Worm (Caenorhabditis elegans): ENCODE results near the gene C47E12.13.

Gene C47E12.13

ce11 chrIV:10021283-10021682, 14.6 kb upstream of the C47E12.13 start, which contains the start of gene F44D12.19:
Gene F44D12.19 (plus strand): TSS chrIV:10021583.
- TF ChIP-seq dao-5 (tag; optimal IDR thresholded peaks at IDR 0.05) (no peak), W03F9.2 (tag; optimal IDR thresholded peaks at IDR 0.05) (no peak), him-1 (tag; optimal IDR thresholded peaks at IDR 0.05) (no peak)

ce11 chrIV:10017633-10018032, 10.9 kb upstream of the C47E12.13 start, which contains the start of gene F44D12.2:
Gene F44D12.2 (minus strand): TSS chrIV:10017733.
- TF ChIP-seq dao-5 (tag; optimal IDR thresholded peaks at IDR 0.05), result no peak
- TF ChIP-seq him-1 (tag; optimal IDR thresholded peaks at IDR 0.05), result no peak
- TF ChIP-seq W03F9.2 (tag; optimal IDR thresholded peaks at IDR 0.05), result no peak

ce11 chrIV:10016977-10017376, 10.3 kb upstream of the C47E12.13 start, which contains the start of gene ent-7:
Gene ent-7 (plus strand): TSS chrIV:10017277.
- TF ChIP-seq dao-5 (tag; optimal IDR thresholded peaks at IDR 0.05) (no peak), him-1 (tag; optimal IDR thresholded peaks at IDR 0.05) (no peak), W03F9.2 (tag; optimal IDR thresholded peaks at IDR 0.05) (no peak)

DNA sequence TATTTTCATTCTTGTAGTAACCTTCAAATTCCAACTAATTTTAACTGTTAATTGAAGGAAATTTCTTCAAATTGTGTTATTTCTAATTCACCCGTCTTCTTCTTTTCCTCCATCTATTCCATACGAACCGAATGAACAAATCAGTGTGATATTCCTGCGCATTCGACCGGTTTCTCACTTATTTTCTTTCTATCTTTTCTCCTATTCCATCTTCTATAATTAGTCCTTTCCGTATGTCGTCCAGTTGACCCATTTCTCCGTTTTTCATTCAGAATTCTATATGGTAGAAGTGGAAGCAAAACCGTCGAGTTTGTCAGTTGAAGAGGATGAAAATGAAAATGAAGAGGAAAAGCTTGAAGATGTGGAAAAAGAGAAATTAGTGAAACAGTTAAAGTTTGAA, 2.8 kb upstream of the C47E12.13 start, which contains the start of gene magu-4:
magu-4 (plus strand) TSS at position 218 of the 400 bp plus-strand sequence.
- TF ChIP-seq dao-5 (tag; optimal IDR thresholded peaks at IDR 0.05) (no peak), W03F9.2 (tag; optimal IDR thresholded peaks at IDR 0.05) (no peak), him-1 (tag; optimal IDR thresholded peaks at IDR 0.05) (no peak)

DNA sequence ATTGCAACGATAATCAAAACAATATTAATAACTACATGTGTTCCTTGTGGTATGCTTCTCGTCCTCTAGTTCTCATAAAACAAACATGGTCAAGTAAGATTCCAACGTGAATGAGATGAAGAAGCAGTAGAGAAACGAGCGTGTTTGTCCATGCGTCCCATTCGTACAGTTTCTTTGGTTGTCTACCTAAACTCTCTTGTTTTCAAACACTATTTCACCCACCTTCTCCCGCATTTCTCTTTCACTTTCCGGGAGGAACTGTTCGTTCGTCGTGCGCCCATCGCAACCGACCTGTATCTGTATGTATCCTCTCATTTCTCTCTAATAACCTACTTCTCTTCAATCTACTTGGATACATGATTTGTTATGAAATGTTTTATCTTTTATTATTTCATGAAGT, 1.1 kb upstream of the C47E12.13 start:
- TF ChIP-seq W03F9.2 (tag; optimal IDR thresholded peaks at IDR 0.05) (no peak), dao-5 (tag; optimal IDR thresholded peaks at IDR 0.05) (no peak), him-1 (tag; optimal IDR thresholded peaks at IDR 0.05) (no peak)

DNA sequence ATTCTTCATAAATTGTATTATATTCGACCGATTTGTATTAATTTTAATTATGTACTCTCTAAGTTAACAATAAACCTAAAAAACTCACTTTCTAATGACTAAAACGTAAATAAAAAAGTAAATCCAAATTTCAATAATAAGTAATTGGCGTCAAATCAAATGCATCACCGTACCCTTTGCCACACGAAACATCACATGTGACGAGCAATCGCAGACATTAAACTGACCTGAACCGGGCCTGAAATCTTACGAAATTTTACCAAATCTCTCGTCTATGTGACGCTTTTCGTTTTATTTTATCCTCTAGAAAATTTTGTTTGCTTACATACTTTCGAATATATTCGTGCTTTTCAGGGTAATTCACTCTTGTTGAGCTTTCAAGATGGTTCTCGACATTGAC, 3.3 kb downstream of the C47E12.13 start, which contains the start of the genes C47E12.2 and sars-1:
C47E12.2 (minus strand) TSS at position 131 of the 400 bp plus-strand sequence.
sars-1 (plus strand) TSS at position 355 of the 400 bp plus-strand sequence.
- TF ChIP-seq dao-5 (tag; optimal IDR thresholded peaks at IDR 0.05), result no peak
- TF ChIP-seq W03F9.2 (tag; optimal IDR thresholded peaks at IDR 0.05), result no peak
- no peak for TF ChIP-seq him-1 (tag; optimal IDR thresholded peaks at IDR 0.05)

ce11 chrIV:10001748-10002147, 4.9 kb downstream of the C47E12.13 start, which contains the start of gene C47E12.3:
Gene C47E12.3 (minus strand): TSS chrIV:10001848.
- TF ChIP-seq dao-5 (tag; optimal IDR thresholded peaks at IDR 0.05) (no peak), him-1 (tag; optimal IDR thresholded peaks at IDR 0.05) (no peak), W03F9.2 (tag; optimal IDR thresholded peaks at IDR 0.05) (no peak)

ce11 chrIV:9998487-9999218, 8.0 kb downstream of the C47E12.13 start, which contains the start of gene pyp-1:
Gene pyp-1 (minus strand): TSS chrIV:9998925.
- TF ChIP-seq him-1 (tag; optimal IDR thresholded peaks at IDR 0.05) (no peak), W03F9.2 (tag; optimal IDR thresholded peaks at IDR 0.05) (no peak), dao-5 (tag; optimal IDR thresholded peaks at IDR 0.05) (no peak)

DNA sequence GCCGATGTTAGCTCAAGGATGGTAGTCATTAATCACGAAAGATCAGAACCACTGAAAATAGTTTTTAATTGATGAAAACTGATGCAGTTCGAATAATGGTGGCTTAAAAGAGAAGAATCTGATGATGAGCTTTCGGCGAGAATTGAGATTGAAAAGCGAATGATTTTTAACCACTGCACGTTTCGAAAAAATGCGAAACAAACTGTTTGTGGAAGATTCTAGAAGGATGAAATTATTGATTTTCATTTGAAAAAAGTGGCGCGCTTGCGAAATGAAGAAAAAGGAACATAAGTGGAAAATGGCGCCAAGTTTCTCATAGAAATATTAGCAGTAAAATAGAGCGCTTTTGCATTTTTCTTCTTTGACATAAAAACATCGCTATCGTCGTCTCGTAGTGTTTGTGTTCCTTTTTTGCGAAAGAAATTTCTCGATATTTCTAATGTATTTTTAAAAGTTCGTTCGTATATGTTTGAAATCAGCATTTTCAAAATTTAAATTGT, 11.7 kb downstream of the C47E12.13 start, which contains the start of gene uba-1:
uba-1 (minus strand) TSS at position 51 of the 500 bp plus-strand sequence.
- TF ChIP-seq dao-5 (tag; optimal IDR thresholded peaks at IDR 0.05) (no peak), W03F9.2 (tag; optimal IDR thresholded peaks at IDR 0.05) (peak; percentile 34), him-1 (tag; optimal IDR thresholded peaks at IDR 0.05) (no peak)

DNA sequence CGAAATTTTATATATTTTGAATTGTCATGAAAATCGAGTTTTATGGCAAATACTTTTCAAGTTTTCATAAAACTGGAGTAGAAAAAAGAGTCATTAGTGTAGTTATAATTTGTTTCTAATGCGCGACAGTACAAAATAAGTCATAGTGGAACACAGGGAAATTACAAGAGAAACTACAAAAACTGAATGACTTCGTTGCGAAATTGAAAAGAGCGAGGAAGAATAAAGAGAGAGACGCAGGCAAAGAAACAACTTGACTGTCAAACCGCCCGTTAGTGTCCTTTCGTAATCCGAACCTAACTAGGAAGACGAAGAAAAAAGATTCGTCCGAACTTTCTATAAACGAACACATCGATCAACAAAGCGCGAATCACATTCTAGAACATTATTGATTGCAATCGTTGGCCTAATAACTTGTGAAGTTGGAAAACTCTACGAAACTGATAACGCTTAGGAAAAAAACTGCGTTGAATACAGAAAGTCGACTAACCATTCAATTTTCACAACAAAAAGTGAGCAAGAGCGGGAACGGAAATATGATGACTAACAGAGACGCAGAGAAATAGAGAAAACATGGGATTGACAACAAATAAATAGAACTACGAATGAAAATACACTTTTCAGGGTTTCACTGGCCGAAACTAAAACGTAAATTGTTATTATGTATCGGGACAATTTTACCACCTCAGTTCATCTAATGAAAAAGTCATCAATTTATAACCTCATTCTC, 13.1 kb downstream of the C47E12.13 start:
- no peak for TF ChIP-seq dao-5 (tag; optimal IDR thresholded peaks at IDR 0.05)
- no peak for TF ChIP-seq him-1 (tag; optimal IDR thresholded peaks at IDR 0.05)
- TF ChIP-seq W03F9.2 (tag; optimal IDR thresholded peaks at IDR 0.05), result peak; percentile 50

- TF ChIP-seq dao-5 (tag; optimal IDR thresholded peaks at IDR 0.05), result no peak
- TF ChIP-seq him-1 (tag; optimal IDR thresholded peaks at IDR 0.05), result no peak
- TF ChIP-seq W03F9.2 (tag; optimal IDR thresholded peaks at IDR 0.05), result no peak
Measured at ce11 chrIV:9989416-9989815, 17.3 kb downstream of the C47E12.13 start.

- TF ChIP-seq dao-5 (tag; optimal IDR thresholded peaks at IDR 0.05) (no peak), him-1 (tag; optimal IDR thresholded peaks at IDR 0.05) (no peak), W03F9.2 (tag; optimal IDR thresholded peaks at IDR 0.05) (no peak)
Measured at ce11 chrIV:9982895-9983294, 23.8 kb downstream of the C47E12.13 start, which contains the start of gene mam-2. Gene mam-2 (plus strand): TSS chrIV:9983195.

DNA sequence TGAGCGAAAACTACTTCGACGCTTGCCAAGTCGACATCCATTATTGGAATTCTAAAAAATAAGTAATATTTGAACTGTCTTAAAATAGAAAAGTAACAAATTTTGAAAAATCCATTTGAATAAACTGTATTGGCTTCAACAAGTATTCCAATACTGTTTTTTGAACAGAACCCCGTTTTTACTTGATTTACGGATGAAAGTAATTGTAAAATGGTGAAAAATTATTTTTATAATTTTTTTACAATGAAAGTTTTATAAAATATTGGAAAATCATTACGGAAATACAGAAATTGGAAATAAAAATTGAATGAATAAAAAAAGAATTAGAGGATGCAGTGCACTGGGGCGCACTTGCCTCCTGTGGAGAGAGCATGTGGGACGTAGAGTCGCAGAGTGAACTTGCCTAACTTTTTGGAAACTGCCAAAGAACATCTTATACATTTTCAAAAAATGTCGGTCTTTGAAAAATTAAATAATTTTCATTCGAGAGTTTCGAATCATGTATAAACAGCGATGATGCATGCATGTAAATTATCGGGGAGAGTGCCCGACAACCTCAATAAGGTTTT, 24.4 kb downstream of the C47E12.13 start, which contains the start of gene rrp-1:
rrp-1 (minus strand) TSS at position 51 of the 569 bp plus-strand sequence.
- TF ChIP-seq dao-5 (tag; optimal IDR thresholded peaks at IDR 0.05) (no peak), him-1 (tag; optimal IDR thresholded peaks at IDR 0.05) (no peak), W03F9.2 (tag; optimal IDR thresholded peaks at IDR 0.05) (no peak)
